Fruit fly (Drosophila melanogaster): Measurements from ENCODE around the gene CG11360.

The CG11360 gene

DNA sequence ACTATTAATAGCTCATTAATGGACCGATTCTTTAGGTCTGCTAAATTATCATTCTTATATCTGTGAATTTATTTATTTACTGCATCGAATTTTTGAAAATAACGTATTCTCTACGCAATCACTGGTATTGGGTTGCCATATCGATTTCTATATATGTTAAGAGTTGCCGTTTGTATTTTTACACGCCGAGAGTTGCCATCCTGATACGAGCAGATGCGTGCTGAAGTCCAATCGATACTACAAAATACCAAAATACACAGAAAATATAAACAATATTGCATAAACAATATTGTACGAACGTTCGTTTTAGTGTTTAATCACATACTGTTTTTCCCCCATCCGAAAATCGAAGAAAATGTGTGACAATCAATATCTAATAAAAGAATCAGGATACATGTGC lies 26.5 kb downstream of the CG11360 start, which contains the start of gene ey (continued):
- TF ChIP-seq Gug (GFP tag; IDR thresholded peaks at IDR 0.05), result no peak
- TF ChIP-seq CG1603 (tag; optimal IDR thresholded peaks at IDR 0.05), result peak; percentile 79
- TF ChIP-seq Rfx (GFP tag; IDR thresholded peaks at IDR 0.05), result no peak; the same call in 1 of the 2 replicates
- no peak for TF ChIP-seq HLHmδ (GFP tag; optimal IDR thresholded peaks at IDR 0.05)
- TF ChIP-seq CG10462 (GFP tag; optimal IDR thresholded peaks at IDR 0.05), result no peak
- peak; percentile 25 for TF ChIP-seq CG17829 (tag; optimal IDR thresholded peaks at IDR 0.05)
- no peak for TF ChIP-seq gsb (GFP tag; IDR thresholded peaks at IDR 0.05)
- peak; percentile 49 for TF ChIP-seq sna (GFP tag; IDR thresholded peaks at IDR 0.05; ENCODE audit: partially characterized antibody)
- peak; percentile 89 for TF ChIP-seq Ets65A (GFP tag)
- TF ChIP-seq Nf-YC (tag; optimal IDR thresholded peaks at IDR 0.05), result peak; percentile 41
- no peak for TF ChIP-seq CG34376 (GFP tag; optimal IDR thresholded peaks at IDR 0.05)
- peak; percentile 64 for TF ChIP-seq CG13287 (GFP tag; IDR thresholded peaks at IDR 0.05; ENCODE audit: partially characterized antibody)
- no peak for TF ChIP-seq lab (GFP tag; optimal IDR thresholded peaks at IDR 0.05)
- no peak for TF ChIP-seq slou (GFP tag; optimal IDR thresholded peaks at IDR 0.05)
- no peak for TF ChIP-seq Stat92E (GFP tag; optimal IDR thresholded peaks at IDR 0.05)
- peak; percentile 45 for TF ChIP-seq CG16813 (GFP tag; IDR thresholded peaks at IDR 0.05; ENCODE audit: partially characterized antibody)
- peak; percentile 63 for TF ChIP-seq Dp (GFP tag; optimal IDR thresholded peaks at IDR 0.05)
- TF ChIP-seq Ets97D (GFP tag; optimal IDR thresholded peaks at IDR 0.05), result peak; percentile 63
- peak; percentile 39 for TF ChIP-seq CG17912 (GFP tag; optimal IDR thresholded peaks at IDR 0.05)
- peak; percentile 5 for TF ChIP-seq CG12744 (GFP tag; optimal IDR thresholded peaks at IDR 0.05)
- TF ChIP-seq CHES-1-like (GFP tag; optimal IDR thresholded peaks at IDR 0.05), result no peak
- TF ChIP-seq gem (tag; optimal IDR thresholded peaks at IDR 0.05), result peak; percentile 28
- no peak for TF ChIP-seq sens-2 (GFP tag; IDR thresholded peaks at IDR 0.05)
- TF ChIP-seq Scr (GFP tag; IDR thresholded peaks at IDR 0.05; ENCODE audit: partially characterized antibody), result peak; percentile 4; the same call in 1 of the 2 replicates
- peak; percentile 73 for TF ChIP-seq CG12659 (GFP tag; optimal IDR thresholded peaks at IDR 0.05)
- TF ChIP-seq CG2202 (tag; optimal IDR thresholded peaks at IDR 0.05), result peak; percentile 9
- peak; percentile 35 for TF ChIP-seq CG14710 (tag; optimal IDR thresholded peaks at IDR 0.05)
- TF ChIP-seq CG15601 (tag; optimal IDR thresholded peaks at IDR 0.05), result peak; percentile 9
- TF ChIP-seq br (optimal IDR thresholded peaks at IDR 0.05), result no peak
- no peak for TF ChIP-seq Dek (tag; optimal IDR thresholded peaks at IDR 0.05)
- TF ChIP-seq CG10267 (tag; optimal IDR thresholded peaks at IDR 0.05), result peak; percentile 43
- no peak for TF ChIP-seq CG6272 (GFP tag; IDR thresholded peaks at IDR 0.05)
- peak; percentile 89 for TF ChIP-seq pzg (GFP tag; optimal IDR thresholded peaks at IDR 0.05)
- TF ChIP-seq pita (GFP tag; optimal IDR thresholded peaks at IDR 0.05), result peak; percentile 38
- TF ChIP-seq ro (GFP tag; IDR thresholded peaks at IDR 0.05), result no peak
- peak; percentile 92 for TF ChIP-seq Hmr (GFP tag; optimal IDR thresholded peaks at IDR 0.05)
- TF ChIP-seq sens (GFP tag), result peak; percentile 76
- no peak for TF ChIP-seq Rx (GFP tag; IDR thresholded peaks at IDR 0.05)
- TF ChIP-seq CG13296 (GFP tag; optimal IDR thresholded peaks at IDR 0.05), result peak; percentile 13
- TF ChIP-seq CG2712 (tag; optimal IDR thresholded peaks at IDR 0.05), result peak; percentile 31
- no peak for TF ChIP-seq Spps (tag; optimal IDR thresholded peaks at IDR 0.05)
- TF ChIP-seq CG18764 (GFP tag; optimal IDR thresholded peaks at IDR 0.05), result no peak
